Fruit fly (Drosophila melanogaster) whole organism, embryonic: ENCODE data around the gene RpL18.

ENCODE experiments used
- CG17568 ChIP-seq: fragments of 200-800 bp; sonication (Bioruptor generic); optimal IDR thresholded peaks from 2 replicates; lab custom pipeline; 2018; ENCODE audit warnings: missing biosample characterization, mild to moderate bottlenecking, missing genetic modification characterization, moderate library complexity
- CG2129 ChIP-seq: fragments of 200-800 bp; sonication (Bioruptor generic); IDR thresholded peaks from 2 replicates; pipeline ENCODE4 v1.3.6; 2022; ENCODE audit warnings: missing biosample characterization, missing genetic modification characterization; ENCODE audit not compliant: partially characterized antibody
- CG6254 ChIP-seq: fragments of 200-800 bp; sonication (Bioruptor generic); optimal IDR thresholded peaks from 3 replicates; lab custom pipeline; 2017; ENCODE audit warnings: mild to moderate bottlenecking, missing biosample characterization, missing genetic modification reagents, missing genetic modification characterization
- dpn ChIP-seq, 2 experiments: fragments of 200-800 bp; sonication (Bioruptor generic); optimal IDR thresholded peaks; 3 replicates each; lab custom pipeline; 2016; ENCODE audit warnings: missing biosample characterization in 2 of 2, missing genetic modification characterization in 2 of 2
- nau ChIP-seq: fragments of 200-800 bp; sonication (Bioruptor generic); optimal IDR thresholded peaks from 3 replicates; lab custom pipeline; 2017; ENCODE audit warnings: missing biosample characterization, mild to moderate bottlenecking, missing genetic modification characterization, missing genetic modification reagents

- TF ChIP-seq CG6254 (GFP tag; lab: Kevin White, UChicago): no peak
- TF ChIP-seq dpn (GFP tag; optimal IDR thresholded peaks at IDR 0.05; lab: Kevin White, UChicago): no peak
- TF ChIP-seq nau: no peak
- TF ChIP-seq CG2129: no peak
- no peak for TF ChIP-seq CG17568 (GFP tag; lab: Kevin White, UChicago)
Observed at dm6 chr3L:7190497-7190896, 50.7 kb downstream of the RpL18 start.
